Fruit fly (Drosophila melanogaster) whole organism, prepupa: ENCODE data around the gene CG8219.

Source experiments
- Blimp-1 ChIP-seq: fragments of 200-800 bp; sonication (Bioruptor generic); optimal IDR thresholded peaks from 3 replicates; lab custom pipeline; 2017; ENCODE audit warnings: missing biosample characterization, missing genetic modification characterization, mild to moderate bottlenecking, moderate library complexity, missing genetic modification reagents
- CG16779 ChIP-seq: fragments of 200-800 bp; sonication (Bioruptor generic); optimal IDR thresholded peaks from 3 replicates; lab custom pipeline; 2017; ENCODE audit warnings: missing biosample characterization, mild to moderate bottlenecking, missing genetic modification characterization
- CG32006 ChIP-seq: fragments of 200-800 bp; sonication (Bioruptor generic); optimal IDR thresholded peaks from 3 replicates; lab custom pipeline; 2017; ENCODE audit warnings: missing biosample characterization, mild to moderate bottlenecking, missing genetic modification characterization
- CG3919 ChIP-seq: fragments of 200-800 bp; sonication (Bioruptor generic); optimal IDR thresholded peaks from 3 replicates; lab custom pipeline; 2016; ENCODE audit warnings: missing biosample characterization, missing genetic modification characterization
- CG6854 ChIP-seq: fragments of 200-800 bp; sonication (Bioruptor generic); optimal IDR thresholded peaks from 2 replicates; lab custom pipeline; 2017; ENCODE audit warnings: missing biosample characterization, mild to moderate bottlenecking, missing genetic modification characterization
- CG7368 ChIP-seq: fragments of 200-800 bp; sonication (Bioruptor generic); optimal IDR thresholded peaks from 3 replicates; lab custom pipeline; 2016; ENCODE audit warnings: missing biosample characterization, missing genetic modification characterization
- CG8632 ChIP-seq: fragments of 200-800 bp; sonication (Bioruptor generic); optimal IDR thresholded peaks from 3 replicates; lab custom pipeline; 2016; ENCODE audit warnings: missing biosample characterization, missing genetic modification characterization
- Eip75B ChIP-seq: fragments of 200-800 bp; sonication (Bioruptor generic); optimal IDR thresholded peaks from 3 replicates; lab custom pipeline; 2016; ENCODE audit warnings: missing biosample characterization, missing genetic modification characterization
- Gug ChIP-seq: fragments of 200-800 bp; sonication (Bioruptor generic); IDR thresholded peaks from 2 replicates; pipeline ENCODE4 v1.3.6; 2022; ENCODE audit warnings: missing biosample characterization, missing genetic modification characterization
- Hr39 ChIP-seq: fragments of 200-800 bp; sonication (Bioruptor generic); optimal IDR thresholded peaks from 2 replicates; lab custom pipeline; 2016; ENCODE audit warnings: missing biosample characterization, missing genetic modification characterization
- dac ChIP-seq: fragments of 200-800 bp; sonication (Bioruptor generic); optimal IDR thresholded peaks from 2 replicates; lab custom pipeline; 2017; ENCODE audit warnings: missing biosample characterization, mild to moderate bottlenecking, missing genetic modification characterization
- eg ChIP-seq: fragments of 200-800 bp; sonication (Bioruptor generic); IDR thresholded peaks from 3 replicates; pipeline ENCODE4 v1.3.6; 2022; ENCODE audit warnings: missing biosample characterization, missing genetic modification characterization
- fd85E ChIP-seq: fragments of 200-800 bp; sonication (Bioruptor generic); optimal IDR thresholded peaks from 3 replicates; lab custom pipeline; 2016; ENCODE audit warnings: missing biosample characterization, missing genetic modification characterization
- spab ChIP-seq: fragments of 200-800 bp; sonication (Bioruptor generic); optimal IDR thresholded peaks from 2 replicates; lab custom pipeline; 2017; ENCODE audit warnings: missing biosample characterization, mild to moderate bottlenecking, missing genetic modification characterization, missing genetic modification reagents

- TF ChIP-seq eg (peak; percentile 36; the same call in 1 of the 3 replicates), dac (GFP tag; lab: Kevin White, UChicago) (no peak), CG7368 (GFP tag; lab: Kevin White, UChicago) (no peak), CG32006 (GFP tag; lab: Kevin White, UChicago) (no peak), CG16779 (no peak), Gug (peak; percentile 43; the same call in 1 of the 2 replicates), CG3919 (GFP tag; lab: Kevin White, UChicago) (no peak), Blimp-1 (GFP tag; lab: Kevin White, UChicago) (no peak), fd85E (GFP tag; lab: Kevin White, UChicago) (no peak), CG6854 (GFP tag; lab: Kevin White, UChicago) (no peak), Eip75B (GFP tag; lab: Kevin White, UChicago) (no peak), Hr39 (GFP tag; lab: Kevin White, UChicago) (peak; percentile 82), spab (GFP tag; lab: Kevin White, UChicago) (no peak), CG8632 (GFP tag; lab: Kevin White, UChicago) (no peak)
Observed at dm6 chr3L:6181776-6182175, 18.5 kb upstream of the CG8219 start, which contains the start of gene CG10274.
